Worm (Caenorhabditis elegans): Measurements from ENCODE around the gene mab-3.

mab-3 gene

DNA sequence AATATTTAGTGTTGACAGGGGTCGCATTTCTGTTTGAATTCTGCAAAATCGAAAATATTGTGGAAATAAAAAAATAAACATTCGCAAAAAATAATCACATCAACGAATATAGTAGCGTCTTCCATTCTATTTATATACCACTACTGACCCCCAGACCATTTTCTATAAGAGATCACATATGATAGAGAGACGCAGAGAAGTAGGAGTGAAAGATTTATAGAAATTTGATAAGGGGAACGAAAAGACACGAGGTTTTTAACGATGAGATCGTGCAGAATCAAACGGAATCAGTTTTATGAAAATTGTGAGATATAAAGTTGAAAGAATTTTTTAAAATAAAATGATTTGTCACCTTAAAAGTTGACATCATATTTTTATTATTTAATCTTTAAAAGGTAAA, 20.3 kb downstream of the mab-3 start:
- TF ChIP-seq pqm-1 (tag; optimal IDR thresholded peaks at IDR 0.05) (no peak), fos-1 (tag; optimal IDR thresholded peaks at IDR 0.05) (no peak), egl-27 (tag; optimal IDR thresholded peaks at IDR 0.05) (no peak), egl-5 (tag; optimal IDR thresholded peaks at IDR 0.05) (no peak), nhr-11 (tag; optimal IDR thresholded peaks at IDR 0.05) (no peak), snpc-4 (tag; optimal IDR thresholded peaks at IDR 0.05) (no peak), nhr-43 (tag; optimal IDR thresholded peaks at IDR 0.05; ENCODE audit: poor library complexity, severe bottlenecking) (peak; percentile 81), nhr-23 (tag; optimal IDR thresholded peaks at IDR 0.05) (peak; percentile 71)

DNA sequence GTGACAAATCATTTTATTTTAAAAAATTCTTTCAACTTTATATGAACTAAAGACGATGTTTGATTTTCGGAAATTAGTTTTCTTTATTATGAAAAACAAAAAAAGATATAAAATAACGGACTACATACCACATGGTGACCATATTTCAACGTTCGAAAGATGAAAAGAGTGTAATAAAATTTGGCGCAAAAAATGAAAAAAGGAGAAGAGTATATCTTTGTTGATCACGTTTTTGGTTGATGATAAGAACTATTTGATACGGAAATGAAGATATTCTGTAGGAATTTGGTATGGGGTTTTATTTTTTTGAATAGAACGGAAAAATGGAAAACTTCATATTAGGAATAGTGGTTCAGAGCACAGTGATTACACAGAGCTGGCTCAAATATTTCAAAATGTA, 21.1 kb downstream of the mab-3 start, which contains the start of gene Y53C12B.7:
Gene Y53C12B.7, minus strand, starts transcription at position 163 of the 400 bp plus-strand sequence.
- no peak for TF ChIP-seq nhr-43 (tag; optimal IDR thresholded peaks at IDR 0.05; ENCODE audit: poor library complexity, severe bottlenecking)
- no peak for TF ChIP-seq nhr-25 (tag; optimal IDR thresholded peaks at IDR 0.05)
- TF ChIP-seq unc-39 (tag; optimal IDR thresholded peaks at IDR 0.05): no peak
- TF ChIP-seq unc-62 (GFP tag; optimal IDR thresholded peaks at IDR 0.05): no peak
- no peak for TF ChIP-seq sea-2 (GFP tag; optimal IDR thresholded peaks at IDR 0.05)
- TF ChIP-seq skn-1 (tag; optimal IDR thresholded peaks at IDR 0.05): no peak
- no peak for TF ChIP-seq jun-1 (tag; optimal IDR thresholded peaks at IDR 0.05)
- TF ChIP-seq R02D3.7 (tag; optimal IDR thresholded peaks at IDR 0.05): no peak
- TF ChIP-seq egl-27 (tag; optimal IDR thresholded peaks at IDR 0.05): no peak
- TF ChIP-seq elt-3 (tag; optimal IDR thresholded peaks at IDR 0.05): no peak
- TF ChIP-seq fkh-10 (GFP tag; optimal IDR thresholded peaks at IDR 0.05): no peak
- TF ChIP-seq ZK546.5 (tag; optimal IDR thresholded peaks at IDR 0.05): no peak

DNA sequence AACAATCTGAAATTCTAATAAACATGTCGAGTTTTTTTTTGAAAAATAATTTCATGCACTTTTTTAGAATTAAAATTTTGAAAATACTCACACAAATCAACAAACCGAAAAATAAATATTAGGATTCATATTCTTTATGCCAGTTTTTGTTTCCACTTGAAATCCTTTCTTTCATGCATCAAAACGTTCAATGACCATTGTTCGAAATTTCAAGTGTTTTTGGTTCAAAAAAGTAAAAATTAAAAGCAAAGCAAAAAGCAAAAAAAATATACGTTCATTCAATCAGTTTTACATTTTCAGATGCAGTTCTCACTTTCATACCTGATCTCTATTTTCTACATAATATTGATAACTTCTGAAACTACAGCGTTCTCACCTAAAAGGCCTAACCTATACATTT, 21.8 kb downstream of the mab-3 start, which contains the start of gene ZK1321.1:
Gene ZK1321.1, plus strand, starts transcription at position 301 of the 400 bp plus-strand sequence.
- no peak for TF ChIP-seq lin-15B (tag; optimal IDR thresholded peaks at IDR 0.05)
- no peak for TF ChIP-seq nhr-43 (tag; optimal IDR thresholded peaks at IDR 0.05; ENCODE audit: poor library complexity, severe bottlenecking)
- TF ChIP-seq nhr-76 (tag; optimal IDR thresholded peaks at IDR 0.05): no peak
- TF ChIP-seq jun-1 (tag; optimal IDR thresholded peaks at IDR 0.05): no peak
- TF ChIP-seq ztf-11 (tag; optimal IDR thresholded peaks at IDR 0.05): no peak
- TF ChIP-seq ceh-28 (tag; optimal IDR thresholded peaks at IDR 0.05): no peak
- no peak for TF ChIP-seq skn-1 (tag; optimal IDR thresholded peaks at IDR 0.05)
- no peak for TF ChIP-seq ceh-82 (tag; optimal IDR thresholded peaks at IDR 0.05)
- no peak for TF ChIP-seq ama-1 (optimal IDR thresholded peaks at IDR 0.05)
- TF ChIP-seq nhr-12 (tag; optimal IDR thresholded peaks at IDR 0.05): no peak
- TF ChIP-seq nfya-1 (tag; optimal IDR thresholded peaks at IDR 0.05; ENCODE audit: insufficient read depth): no peak
- TF ChIP-seq ceh-9 (tag; optimal IDR thresholded peaks at IDR 0.05): no peak
- no peak for TF ChIP-seq daf-12 (tag; optimal IDR thresholded peaks at IDR 0.05)
- no peak for TF ChIP-seq ceh-16 (tag; optimal IDR thresholded peaks at IDR 0.05)
- no peak for TF ChIP-seq nhr-237 (tag; optimal IDR thresholded peaks at IDR 0.05)
- TF ChIP-seq nhr-11 (tag; optimal IDR thresholded peaks at IDR 0.05): no peak
- TF ChIP-seq mml-1 (tag; optimal IDR thresholded peaks at IDR 0.05): no peak
- no peak for TF ChIP-seq nhr-67 (tag; optimal IDR thresholded peaks at IDR 0.05)

DNA sequence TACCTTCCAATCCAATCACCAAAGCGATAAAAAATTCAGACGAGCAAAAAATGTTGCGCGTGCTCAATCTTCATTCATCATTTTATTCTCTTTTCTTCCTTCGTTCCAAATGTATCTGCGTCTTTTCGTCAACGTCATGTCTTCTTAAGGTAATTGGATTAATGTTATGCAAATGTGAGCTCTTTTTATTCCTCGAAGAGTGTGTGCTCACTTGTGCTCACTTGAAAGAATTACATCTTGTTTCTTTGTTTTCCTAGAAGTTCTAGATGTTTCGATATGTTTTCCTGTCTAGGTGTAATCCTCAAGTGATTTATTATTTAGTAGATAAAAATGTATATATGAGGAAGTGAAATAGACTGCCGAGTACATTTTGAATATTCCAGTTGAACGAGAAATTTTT, 23.5 kb downstream of the mab-3 start:
- peak; percentile 45 for TF ChIP-seq fkh-10 (GFP tag; optimal IDR thresholded peaks at IDR 0.05)
- no peak for TF ChIP-seq hmg-11 (tag; optimal IDR thresholded peaks at IDR 0.05)
- no peak for TF ChIP-seq lin-15B (tag; optimal IDR thresholded peaks at IDR 0.05)
- no peak for TF ChIP-seq unc-62 (GFP tag; optimal IDR thresholded peaks at IDR 0.05)

DNA sequence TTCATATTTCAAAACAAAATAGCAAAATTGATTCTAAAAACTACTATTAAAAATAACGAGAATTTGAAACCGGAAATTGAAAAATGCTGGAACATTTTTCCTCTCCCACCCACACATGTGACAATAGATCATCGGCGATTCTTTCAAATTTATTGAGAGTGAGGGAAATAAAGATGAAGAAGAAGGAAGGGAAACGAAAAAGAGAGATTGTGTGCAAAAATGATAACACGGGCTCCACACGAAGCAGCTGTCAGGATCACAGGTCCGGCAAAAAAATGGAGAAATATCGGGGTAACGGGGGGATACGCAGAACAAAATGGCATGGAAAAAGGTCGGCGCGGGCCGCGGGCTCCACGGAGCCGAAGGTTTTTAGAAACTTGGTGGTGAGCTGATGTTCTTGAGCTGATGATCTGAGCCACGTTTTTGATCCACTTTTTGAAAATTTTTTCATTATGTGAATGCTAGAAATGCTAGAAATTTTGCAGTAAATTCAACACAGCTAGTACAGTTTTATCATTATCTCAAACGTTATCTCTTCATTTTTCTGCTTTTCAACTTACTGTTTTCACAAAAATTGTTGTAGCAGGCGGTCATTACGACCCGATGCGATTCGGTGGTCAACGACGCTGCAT, 25.8 kb downstream of the mab-3 start, which contains the start of gene shk-1:
Gene shk-1, plus strand, starts transcription at position 582 of the 632 bp plus-strand sequence.
- TF ChIP-seq nhr-11 (tag; optimal IDR thresholded peaks at IDR 0.05) (peak; percentile 40), pqm-1 (tag; optimal IDR thresholded peaks at IDR 0.05) (no peak), nfya-1 (tag; optimal IDR thresholded peaks at IDR 0.05; ENCODE audit: insufficient read depth) (peak; percentile 31)
